Fruit fly (Drosophila melanogaster) whole organism, adult: ENCODE data around the gene CG13643.

Source experiments
- CG11617 ChIP-seq: fragments of 200-800 bp; sonication (Bioruptor generic); optimal IDR thresholded peaks from 2 replicates; lab custom pipeline; 2017; ENCODE audit warnings: mild to moderate bottlenecking, missing biosample characterization, missing genetic modification reagents, missing genetic modification characterization
- CG12768 ChIP-seq: fragments of 200-800 bp; sonication (Bioruptor generic); optimal IDR thresholded peaks from 2 replicates; lab custom pipeline; 2017; ENCODE audit warnings: missing biosample characterization, missing genetic modification characterization, mild to moderate bottlenecking, moderate library complexity, missing genetic modification reagents
- CG14711 ChIP-seq: fragments of 200-800 bp; sonication (Bioruptor generic); optimal IDR thresholded peaks from 2 replicates; lab custom pipeline; 2018; ENCODE audit warnings: missing biosample characterization, mild to moderate bottlenecking, missing genetic modification characterization, moderate library complexity
- CG1620 ChIP-seq: fragments of 200-800 bp; sonication (Bioruptor generic); optimal IDR thresholded peaks from 2 replicates; lab custom pipeline; 2016; ENCODE audit warnings: missing biosample characterization, missing genetic modification characterization
- CG33017 ChIP-seq: fragments of 200-800 bp; sonication (Bioruptor generic); optimal IDR thresholded peaks from 2 replicates; lab custom pipeline; 2018; ENCODE audit warnings: missing biosample characterization, mild to moderate bottlenecking, missing genetic modification characterization, moderate library complexity
- CG5204 ChIP-seq: fragments of 200-800 bp; sonication (Bioruptor generic); optimal IDR thresholded peaks from 2 replicates; lab custom pipeline; 2016; ENCODE audit warnings: missing biosample characterization, missing genetic modification characterization
- CG7045 ChIP-seq: fragments of 200-800 bp; sonication (Bioruptor generic); optimal IDR thresholded peaks from 2 replicates; lab custom pipeline; 2017; ENCODE audit warnings: missing biosample characterization, mild to moderate bottlenecking, missing genetic modification characterization
- CG7101 ChIP-seq: fragments of 200-800 bp; sonication (Bioruptor generic); optimal IDR thresholded peaks from 2 replicates; lab custom pipeline; 2018; ENCODE audit warnings: missing biosample characterization, mild to moderate bottlenecking, missing genetic modification characterization, moderate library complexity
- Clk ChIP-seq: fragments of 200-800 bp; sonication (Bioruptor generic); optimal IDR thresholded peaks from 2 replicates; lab custom pipeline; 2017; ENCODE audit warnings: missing biosample characterization, missing genetic modification characterization
- Crg-1 ChIP-seq: fragments of 200-800 bp; sonication (Bioruptor generic); optimal IDR thresholded peaks from 2 replicates; lab custom pipeline; 2016; ENCODE audit warnings: missing biosample characterization, missing genetic modification characterization
- Hr96 ChIP-seq: fragments of 200-800 bp; sonication (Bioruptor generic); optimal IDR thresholded peaks from 2 replicates; lab custom pipeline; 2016; ENCODE audit warnings: missing biosample characterization, missing genetic modification characterization
- Mnt ChIP-seq: fragments of 200-800 bp; sonication (Bioruptor generic); optimal IDR thresholded peaks from 2 replicates; lab custom pipeline; 2016; ENCODE audit warnings: missing biosample characterization, mild to moderate bottlenecking, missing genetic modification characterization
- bab1 ChIP-seq: fragments of 200-800 bp; sonication (Bioruptor generic); optimal IDR thresholded peaks from 3 replicates; lab custom pipeline; 2019; ENCODE audit warnings: missing biosample characterization, mild to moderate bottlenecking, missing genetic modification characterization, moderate library complexity
- cic ChIP-seq: fragments of 200-800 bp; sonication (Bioruptor generic); optimal IDR thresholded peaks from 2 replicates; lab custom pipeline; 2017; ENCODE audit warnings: missing biosample characterization, mild to moderate bottlenecking, missing genetic modification characterization, moderate library complexity
- cnc ChIP-seq, 2 experiments: fragments of >200 bp; optimal IDR thresholded peaks; 2 replicates each; lab custom pipeline; 2017
- kay ChIP-seq: fragments of 200-800 bp; sonication (Bioruptor generic); peaks from one replicate; lab custom pipeline; 2016; ENCODE audit warnings: missing biosample characterization, missing genetic modification characterization, borderline replicate concordance
- ovo ChIP-seq: fragments of 200-800 bp; sonication (Bioruptor generic); optimal IDR thresholded peaks from 2 replicates; lab custom pipeline; 2016; ENCODE audit warnings: missing biosample characterization, missing genetic modification characterization
- pad ChIP-seq: fragments of 200-800 bp; sonication (Bioruptor generic); optimal IDR thresholded peaks from 3 replicates; lab custom pipeline; 2017; ENCODE audit warnings: missing biosample characterization, missing genetic modification characterization, mild to moderate bottlenecking, moderate library complexity, missing genetic modification reagents
- tj ChIP-seq: fragments of 200-800 bp; sonication (Bioruptor generic); optimal IDR thresholded peaks from 3 replicates; lab custom pipeline; 2017; ENCODE audit warnings: missing biosample characterization, mild to moderate bottlenecking, missing genetic modification characterization, moderate library complexity
- toe ChIP-seq: fragments of 200-800 bp; sonication (Bioruptor generic); optimal IDR thresholded peaks from 2 replicates; lab custom pipeline; 2016; ENCODE audit warnings: missing biosample characterization, missing genetic modification characterization

CG13643 gene

DNA sequence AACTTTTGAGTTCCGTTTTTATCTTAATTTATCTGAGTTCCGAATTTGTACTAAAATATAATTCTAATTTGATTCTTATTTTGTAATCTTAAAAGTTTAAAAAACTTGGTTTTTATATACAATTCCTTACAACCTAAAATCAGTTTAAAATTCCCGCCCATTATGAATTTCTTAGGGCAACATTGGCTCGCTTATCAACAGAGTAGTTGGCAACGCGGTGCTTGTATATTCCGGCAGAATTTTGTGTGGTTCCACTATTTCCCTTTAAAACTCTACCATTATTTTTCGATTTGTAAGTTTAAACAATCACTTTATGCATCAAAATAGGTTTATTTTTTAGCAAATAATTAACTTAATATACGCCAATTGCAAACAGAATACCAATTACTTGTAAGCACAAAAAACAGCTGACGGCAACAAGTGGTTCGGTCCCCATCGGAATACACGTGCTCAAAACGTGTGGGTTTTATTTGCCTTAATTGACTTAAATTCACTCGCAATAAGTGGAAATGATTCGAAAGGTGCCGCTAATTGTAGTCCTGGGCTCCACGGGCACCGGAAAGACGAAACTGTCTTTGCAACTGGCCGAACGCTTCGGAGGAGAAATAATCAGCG, 28.9 kb downstream of the CG13643 start, which contains the start of the genes CG11089 and CG31381:
CG11089 (plus strand) TSS at position 203 of the 615 bp plus-strand sequence.
CG31381 (plus strand) TSS at position 203 of the 615 bp plus-strand sequence.
- TF ChIP-seq Mnt (GFP tag; lab: Kevin White, UChicago) (peak; percentile 80), CG7101 (tag; lab: Kevin White, UChicago) (no peak), tj (GFP tag; lab: Kevin White, UChicago) (peak; percentile 46)

DNA sequence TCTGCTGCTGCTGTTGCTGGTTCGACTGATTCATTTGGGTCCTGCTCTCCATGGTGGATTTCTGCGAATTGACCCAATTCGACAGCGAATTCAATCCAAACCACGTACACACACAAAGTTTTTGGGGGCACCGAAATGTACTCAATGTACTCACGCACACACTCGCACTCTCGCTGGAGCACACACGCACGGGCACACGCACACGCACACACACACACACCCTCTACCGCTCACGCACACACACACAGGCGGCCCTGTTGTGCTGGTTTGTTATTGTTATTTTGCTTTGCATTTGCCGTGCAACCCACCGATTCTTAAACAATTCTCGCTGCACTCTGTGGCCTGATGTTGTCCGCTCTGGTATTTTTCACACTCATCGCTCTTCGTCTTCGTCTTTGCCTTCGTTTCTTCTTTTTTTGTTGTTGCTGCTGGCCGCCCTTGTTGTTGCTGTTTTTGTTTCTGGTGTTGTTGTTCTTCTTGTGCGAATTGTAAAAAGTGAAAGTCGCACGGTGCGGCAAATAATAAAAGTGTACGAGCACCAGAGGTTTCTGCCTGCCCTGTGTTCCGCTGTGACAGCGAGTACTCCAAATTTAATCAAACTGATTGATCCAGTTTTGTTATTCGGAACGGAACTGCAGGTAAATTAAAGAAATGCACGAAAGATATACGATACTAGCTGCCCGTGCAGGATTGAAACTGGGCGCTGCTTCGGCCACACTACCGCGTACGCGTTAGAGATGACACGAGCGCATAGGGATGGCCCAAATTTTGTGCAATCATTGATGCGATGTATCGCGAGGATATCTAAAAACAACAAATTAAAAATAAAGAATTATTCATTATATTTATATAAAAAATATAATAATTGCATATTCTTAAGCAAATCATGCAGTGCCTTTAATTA, 29.6 kb downstream of the CG13643 start, which contains the start of gene CG3744:
CG3744 (minus strand) TSS at position 716 of the 904 bp plus-strand sequence.
- peak; percentile 82 for TF ChIP-seq Clk (GFP tag; lab: Kevin White, UChicago)
- TF ChIP-seq CG5204 = peak; percentile 72
- peak; percentile 82 for TF ChIP-seq CG33017 (tag; lab: Kevin White, UChicago)
- no peak for TF ChIP-seq cnc (optimal IDR thresholded peaks at IDR 0.05; lab: Kevin White, UChicago)
- peak; percentile 79 for TF ChIP-seq Crg-1
- no peak for TF ChIP-seq Mnt (GFP tag; lab: Kevin White, UChicago)
- peak; percentile 80 for TF ChIP-seq CG1620 (GFP tag; lab: Kevin White, UChicago)
- peak; percentile 85 for TF ChIP-seq CG12768 (GFP tag; lab: Kevin White, UChicago)
- no peak for TF ChIP-seq kay (GFP tag; lab: Kevin White, UChicago)
- peak; percentile 50 for TF ChIP-seq Hr96 (GFP tag; lab: Kevin White, UChicago)
- peak; percentile 84 for TF ChIP-seq toe (GFP tag; lab: Kevin White, UChicago)
- TF ChIP-seq CG7101 (tag; lab: Kevin White, UChicago) = peak; percentile 83
- peak; percentile 81 for TF ChIP-seq CG11617 (GFP tag; lab: Kevin White, UChicago)
- peak; percentile 70 for TF ChIP-seq CG14711
- peak; percentile 84 for TF ChIP-seq ovo (GFP tag; lab: Kevin White, UChicago)
- peak; percentile 87 for TF ChIP-seq CG7045 (GFP tag; lab: Kevin White, UChicago)
- peak; percentile 34 for TF ChIP-seq tj (GFP tag; lab: Kevin White, UChicago)
- TF ChIP-seq bab1 (GFP tag; lab: Kevin White, UChicago) = peak; percentile 80
- TF ChIP-seq pad (GFP tag; lab: Kevin White, UChicago) = peak; percentile 67
- peak; percentile 50 for TF ChIP-seq cic

DNA sequence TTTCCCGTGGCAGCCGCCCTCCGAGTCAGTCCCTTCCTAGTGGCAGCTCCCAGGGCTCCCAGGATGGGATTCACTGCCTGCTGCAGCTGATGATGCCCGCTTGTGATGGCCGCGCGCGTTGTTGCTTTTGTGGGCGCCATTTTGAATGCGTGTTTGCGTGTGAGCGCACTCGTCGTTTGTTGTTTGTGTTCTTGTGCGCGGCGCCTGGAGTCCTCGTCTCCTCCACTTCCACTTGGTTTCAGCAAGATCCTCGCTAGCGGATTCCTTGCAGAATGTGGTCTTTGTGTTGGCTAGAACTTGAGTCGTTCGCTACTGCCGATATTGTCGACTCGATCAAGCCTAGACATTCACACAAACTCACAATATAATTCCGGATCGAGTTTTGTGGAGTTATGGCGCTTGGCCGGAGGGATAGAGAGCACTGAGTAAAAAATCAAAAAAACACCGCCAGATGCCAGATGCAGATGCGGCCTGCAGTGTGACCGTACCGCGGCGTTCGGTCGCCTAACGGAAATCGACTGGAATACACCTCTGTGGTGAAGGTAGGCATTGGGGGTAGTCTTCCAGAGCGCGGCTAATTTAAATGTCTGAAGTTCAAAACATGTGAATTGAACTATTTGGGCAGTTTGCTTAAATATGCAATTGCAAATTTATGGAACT, 35.3 kb downstream of the CG13643 start, which contains the start of gene CycB3:
CycB3 (minus strand) TSS at position 428 of the 660 bp plus-strand sequence.
- no peak for TF ChIP-seq Mnt (GFP tag; lab: Kevin White, UChicago)
- no peak for TF ChIP-seq CG7045 (GFP tag; lab: Kevin White, UChicago)
- TF ChIP-seq cic = no peak
- TF ChIP-seq CG7101 (tag; lab: Kevin White, UChicago) = peak; percentile 13
- peak; percentile 57 for TF ChIP-seq ovo (GFP tag; lab: Kevin White, UChicago)
- TF ChIP-seq bab1 (GFP tag; lab: Kevin White, UChicago) = peak; percentile 57
- TF ChIP-seq pad (GFP tag; lab: Kevin White, UChicago) = peak; percentile 32
- no peak for TF ChIP-seq CG33017 (tag; lab: Kevin White, UChicago)

DNA sequence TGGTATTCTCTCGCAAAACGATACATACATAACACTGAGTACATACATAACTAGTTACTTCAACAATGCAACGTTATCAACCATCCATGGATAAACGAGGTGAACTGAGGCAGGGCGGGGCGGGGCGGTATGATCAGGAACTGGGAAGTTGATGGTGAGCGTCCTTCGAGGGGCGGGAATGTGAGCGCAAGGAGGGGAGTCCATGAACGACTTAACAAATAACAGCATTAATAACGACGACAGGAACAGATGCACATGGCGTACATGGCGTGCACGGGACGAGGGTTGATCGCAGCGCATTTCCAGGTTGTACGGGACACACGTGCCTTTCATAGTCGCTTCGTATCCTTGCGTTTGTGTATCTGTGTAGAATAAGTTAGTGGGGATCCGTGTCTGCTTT, 37.8 kb downstream of the CG13643 start:
- TF ChIP-seq toe (GFP tag; lab: Kevin White, UChicago) (no peak), Hr96 (GFP tag; lab: Kevin White, UChicago) (no peak), cic (no peak), Clk (GFP tag; lab: Kevin White, UChicago) (no peak), CG7101 (tag; lab: Kevin White, UChicago) (no peak), Crg-1 (no peak), ovo (GFP tag; lab: Kevin White, UChicago) (no peak), Mnt (GFP tag; lab: Kevin White, UChicago) (no peak), CG12768 (GFP tag; lab: Kevin White, UChicago) (no peak), pad (GFP tag; lab: Kevin White, UChicago) (no peak), CG5204 (no peak), cnc (optimal IDR thresholded peaks at IDR 0.05; lab: Kevin White, UChicago) (no peak), CG7045 (GFP tag; lab: Kevin White, UChicago) (no peak), tj (GFP tag; lab: Kevin White, UChicago) (no peak), bab1 (GFP tag; lab: Kevin White, UChicago) (no peak), CG1620 (GFP tag; lab: Kevin White, UChicago) (no peak)

DNA sequence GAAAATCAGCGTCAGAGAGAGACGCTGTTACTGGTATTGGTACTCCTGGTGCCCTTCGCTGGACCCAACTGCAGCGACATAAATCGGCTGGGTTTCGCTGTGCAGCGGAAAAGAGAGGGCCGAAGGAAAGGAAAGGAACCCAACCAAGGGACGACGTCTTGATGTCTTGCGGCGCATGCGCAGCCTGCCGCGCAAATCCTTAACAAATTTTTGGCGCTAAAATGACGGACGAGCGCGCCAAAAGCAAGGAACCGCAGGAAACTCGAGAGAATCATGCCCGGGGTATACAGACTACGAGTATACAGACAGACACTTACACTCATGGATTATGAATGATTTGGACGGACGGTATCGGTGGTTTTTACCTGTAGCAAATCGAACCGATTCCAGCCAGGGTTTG, 38.8 kb downstream of the CG13643 start:
- TF ChIP-seq CG1620 (GFP tag; lab: Kevin White, UChicago) = no peak
- no peak for TF ChIP-seq Hr96 (GFP tag; lab: Kevin White, UChicago)
- TF ChIP-seq CG5204 = no peak
- TF ChIP-seq cnc (optimal IDR thresholded peaks at IDR 0.05; lab: Kevin White, UChicago) = no peak
- TF ChIP-seq CG33017 (tag; lab: Kevin White, UChicago) = no peak
- no peak for TF ChIP-seq bab1 (GFP tag; lab: Kevin White, UChicago)
- TF ChIP-seq pad (GFP tag; lab: Kevin White, UChicago) = no peak
- TF ChIP-seq CG7101 (tag; lab: Kevin White, UChicago) = no peak
